Worm (Caenorhabditis elegans) whole organism, L4 larva: Measurements from ENCODE around the gene F10E7.11.

Experiments
- aly-2 ChIP-seq: sonication (generic microtip); optimal IDR thresholded peaks from 2 replicates; lab custom pipeline; 2018; ENCODE audit warnings: missing biosample characterization, missing genetic modification characterization
- ceh-82 ChIP-seq: sonication (generic microtip); optimal IDR thresholded peaks from 2 replicates; lab custom pipeline; 2017; ENCODE audit warnings: missing biosample characterization, missing genetic modification characterization
- jun-1 ChIP-seq: fragments of 150-350 bp; optimal IDR thresholded peaks from 2 replicates; lab custom pipeline; 2014; ENCODE audit warnings: missing biosample characterization, missing genetic modification reagents, missing genetic modification characterization
- mdl-1 ChIP-seq, 2 experiments: fragments of 150-350 bp in 1 of 2; sonication (generic microtip) in 1 of 2; optimal IDR thresholded peaks; 2 replicates each; lab custom pipeline; 2014 to 2017; ENCODE audit warnings: missing biosample characterization in 2 of 2, missing genetic modification characterization in 2 of 2
- nhr-111 ChIP-seq: fragments of 200-800 bp; sonication (Bioruptor generic); optimal IDR thresholded peaks from 2 replicates; lab custom pipeline; 2018; ENCODE audit warnings: mild to moderate bottlenecking, missing genetic modification characterization, missing compliant biosample characterization
- nhr-25 ChIP-seq: sonication (generic microtip); optimal IDR thresholded peaks from 2 replicates; lab custom pipeline; 2017; ENCODE audit warnings: missing genetic modification characterization, mild to moderate bottlenecking, missing compliant biosample characterization, antibody characterized with exemption, moderate library complexity, borderline replicate concordance; ENCODE audit not compliant: insufficient read depth
- skn-1 ChIP-seq: fragments of 150-350 bp; optimal IDR thresholded peaks from 2 replicates; lab custom pipeline; 2014; ENCODE audit warnings: missing biosample characterization, missing genetic modification characterization

DNA sequence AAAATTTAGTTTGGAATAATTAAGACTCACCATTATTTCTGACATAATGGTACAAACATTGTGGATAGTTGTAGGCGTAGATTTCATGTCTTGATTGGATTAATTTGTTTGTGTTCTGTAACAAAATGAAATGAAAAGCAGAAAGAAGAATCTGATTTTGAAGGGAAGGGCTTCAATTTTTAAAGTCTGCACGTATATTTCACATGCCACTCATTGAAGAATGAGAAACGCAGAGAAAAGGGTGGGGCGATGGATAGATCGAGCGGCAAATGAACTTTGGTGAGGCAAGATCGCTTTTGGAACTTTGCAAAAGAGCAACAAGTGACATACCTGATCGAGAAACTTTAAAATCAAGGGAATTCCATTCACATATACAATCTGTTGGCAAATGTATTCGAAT lies 20.4 kb downstream of the F10E7.11 start:
- TF ChIP-seq jun-1 (tag; lab: Kevin White, UChicago) (no peak), nhr-111 (no peak), aly-2 (tag; lab: Kevin White, UChicago) (no peak), ceh-82 (tag; lab: Kevin White, UChicago) (no peak), skn-1 (tag; lab: Kevin White, UChicago) (no peak), nhr-25 (tag; lab: Kevin White, UChicago) (no peak), mdl-1 (tag; optimal IDR thresholded peaks at IDR 0.05; lab: Kevin White, UChicago) (no peak)
